Fruit fly (Drosophila melanogaster) whole organism, embryonic: ENCODE measurements around the gene Cp110.

ENCODE experiments used
- Asciz ChIP-seq: fragments of 200-800 bp; sonication (Bioruptor generic); optimal IDR thresholded peaks from 2 replicates; lab custom pipeline; 2017; ENCODE audit warnings: missing biosample characterization, mild to moderate bottlenecking, missing genetic modification characterization, missing genetic modification reagents
- B-H1 ChIP-seq: fragments of 200-800 bp; sonication (Bioruptor generic); IDR thresholded peaks from 3 replicates; pipeline ENCODE4 v1.3.6; 2022; ENCODE audit warnings: missing biosample characterization, missing genetic modification characterization
- Bgb ChIP-seq: fragments of 200-800 bp; sonication (Bioruptor generic); IDR thresholded peaks from 2 replicates; pipeline ENCODE4 v1.3.6; 2022; ENCODE audit warnings: missing biosample characterization, missing genetic modification characterization; ENCODE audit not compliant: partially characterized antibody
- CG10274 ChIP-seq: fragments of 200-800 bp; sonication (Bioruptor generic); optimal IDR thresholded peaks from 3 replicates; lab custom pipeline; 2017; ENCODE audit warnings: missing biosample characterization, mild to moderate bottlenecking, missing genetic modification characterization
- CG11093 ChIP-seq: fragments of 200-800 bp; sonication (Bioruptor generic); IDR thresholded peaks from 3 replicates; pipeline ENCODE4 v1.3.6; 2022; ENCODE audit warnings: missing biosample characterization, missing genetic modification characterization
- CG11247 ChIP-seq: fragments of 200-800 bp; sonication (Bioruptor generic); IDR thresholded peaks from 2 replicates; pipeline ENCODE4 v1.3.6; 2022; ENCODE audit warnings: missing biosample characterization, missing genetic modification characterization
- CG13624 ChIP-seq: fragments of 200-800 bp; sonication (Bioruptor generic); optimal IDR thresholded peaks from 2 replicates; lab custom pipeline; 2016; ENCODE audit warnings: missing biosample characterization, missing genetic modification characterization
- CG14014 ChIP-seq: fragments of 200-800 bp; sonication (Bioruptor generic); IDR thresholded peaks from 2 replicates; pipeline ENCODE4 v1.3.6; 2022; ENCODE audit warnings: missing biosample characterization, missing genetic modification characterization
- CG15514 ChIP-seq: fragments of 200-800 bp; sonication (Bioruptor generic); optimal IDR thresholded peaks from 3 replicates; lab custom pipeline; 2017; ENCODE audit warnings: missing biosample characterization, missing genetic modification characterization, mild to moderate bottlenecking, moderate library complexity, missing genetic modification reagents
- CG16779 ChIP-seq: fragments of 200-800 bp; sonication (Bioruptor generic); IDR thresholded peaks from 2 replicates; pipeline ENCODE4 v1.3.6; 2022; ENCODE audit warnings: missing biosample characterization, missing genetic modification characterization
- CG17361 ChIP-seq: fragments of 200-800 bp; sonication (Bioruptor generic); IDR thresholded peaks from 3 replicates; pipeline ENCODE4 v1.3.6; 2022; ENCODE audit warnings: missing biosample characterization, missing genetic modification characterization
- CG2199 ChIP-seq: fragments of 200-800 bp; sonication (Bioruptor generic); IDR thresholded peaks from 3 replicates; pipeline ENCODE4 v1.3.6; 2022; ENCODE audit warnings: missing biosample characterization, missing genetic modification characterization
- CG2678 ChIP-seq: fragments of 200-800 bp; sonication (Bioruptor generic); optimal IDR thresholded peaks from 3 replicates; lab custom pipeline; 2019; ENCODE audit warnings: missing biosample characterization, mild to moderate bottlenecking, missing genetic modification characterization, moderate library complexity
- CG3065 ChIP-seq: fragments of 200-800 bp; sonication (Bioruptor generic); optimal IDR thresholded peaks from 2 replicates; lab custom pipeline; 2016; ENCODE audit warnings: missing biosample characterization, missing genetic modification characterization
- CG32767 ChIP-seq: fragments of 200-800 bp; sonication (Bioruptor generic); IDR thresholded peaks from 2 replicates; pipeline ENCODE4 v1.3.6; 2022; ENCODE audit warnings: missing biosample characterization, missing genetic modification characterization
- CG32772 ChIP-seq: fragments of 200-800 bp; sonication (Bioruptor generic); IDR thresholded peaks from 2 replicates; pipeline ENCODE4 v1.3.6; 2022; ENCODE audit warnings: missing biosample characterization, missing genetic modification characterization
- CG34422 ChIP-seq: fragments of 200-800 bp; sonication (Bioruptor generic); IDR thresholded peaks from 3 replicates; pipeline ENCODE4 v1.3.6; 2022; ENCODE audit warnings: missing biosample characterization, missing genetic modification characterization
- CG6854 ChIP-seq: fragments of 200-800 bp; sonication (Bioruptor generic); optimal IDR thresholded peaks from 3 replicates; lab custom pipeline; 2017; ENCODE audit warnings: missing biosample characterization, mild to moderate bottlenecking, missing genetic modification characterization
- CG7556 ChIP-seq: fragments of 200-800 bp; sonication (Bioruptor generic); optimal IDR thresholded peaks from 2 replicates; lab custom pipeline; 2017; ENCODE audit warnings: missing biosample characterization, mild to moderate bottlenecking, missing genetic modification characterization
- CG7745 ChIP-seq: fragments of 200-800 bp; sonication (Bioruptor generic); optimal IDR thresholded peaks from 2 replicates; lab custom pipeline; 2018; ENCODE audit warnings: missing biosample characterization, mild to moderate bottlenecking, missing genetic modification characterization, moderate library complexity
- CHES-1-like ChIP-seq: fragments of 200-800 bp; sonication (Bioruptor generic); optimal IDR thresholded peaks from 2 replicates; lab custom pipeline; 2016; ENCODE audit warnings: missing biosample characterization, missing genetic modification characterization
- CrebB ChIP-seq: fragments of 200-800 bp; sonication (Bioruptor generic); optimal IDR thresholded peaks from 3 replicates; lab custom pipeline; 2018; ENCODE audit warnings: missing biosample characterization, mild to moderate bottlenecking, missing genetic modification characterization
- E2f2 ChIP-seq: fragments of 200-800 bp; sonication (Bioruptor generic); IDR thresholded peaks from 2 replicates; pipeline ENCODE4 v1.3.6; 2022; ENCODE audit warnings: missing biosample characterization, missing genetic modification characterization
- GATAe ChIP-seq: fragments of 200-800 bp; sonication (Bioruptor generic); conservative IDR thresholded peaks from 2 replicates; pipeline ENCODE4 v1.3.6; 2022; ENCODE audit warnings: missing biosample characterization, missing genetic modification characterization
- Gsc ChIP-seq: fragments of 200-800 bp; sonication (Bioruptor generic); IDR thresholded peaks from 2 replicates; pipeline ENCODE4 v1.3.6; 2022; ENCODE audit warnings: missing biosample characterization, missing genetic modification characterization
- HLH3B ChIP-seq: fragments of 200-800 bp; sonication (Bioruptor generic); IDR thresholded peaks from 2 replicates; pipeline ENCODE4 v1.3.6; 2022; ENCODE audit warnings: missing biosample characterization, missing genetic modification characterization
- Kr ChIP-seq: fragments of 200-800 bp; sonication (Bioruptor generic); optimal IDR thresholded peaks from 2 replicates; lab custom pipeline; 2017; ENCODE audit warnings: missing biosample characterization, mild to moderate bottlenecking, missing genetic modification characterization
- MESR4 ChIP-seq: fragments of 200-800 bp; sonication (Bioruptor generic); optimal IDR thresholded peaks from 2 replicates; lab custom pipeline; 2018; ENCODE audit warnings: missing biosample characterization, mild to moderate bottlenecking, missing genetic modification characterization, moderate library complexity
- NC2α ChIP-seq: fragments of 200-800 bp; sonication (Bioruptor generic); optimal IDR thresholded peaks from 2 replicates; lab custom pipeline; 2016; ENCODE audit warnings: missing biosample characterization, missing genetic modification characterization
- Oli ChIP-seq: fragments of 200-800 bp; sonication (Bioruptor generic); optimal IDR thresholded peaks from 2 replicates; lab custom pipeline; 2018; ENCODE audit warnings: missing biosample characterization, mild to moderate bottlenecking, missing genetic modification characterization, moderate library complexity
- Rfx ChIP-seq: fragments of 200-800 bp; sonication (Bioruptor generic); IDR thresholded peaks from 2 replicates; pipeline ENCODE4 v1.3.6; 2022; ENCODE audit warnings: missing biosample characterization, missing genetic modification characterization
- Scr ChIP-seq: fragments of 200-800 bp; sonication (Bioruptor generic); IDR thresholded peaks from 2 replicates; pipeline ENCODE4 v1.3.6; 2022; ENCODE audit warnings: missing biosample characterization, missing genetic modification characterization; ENCODE audit not compliant: partially characterized antibody
- Ssrp ChIP-seq: fragments of 200-800 bp; sonication (Bioruptor generic); optimal IDR thresholded peaks from 2 replicates; lab custom pipeline; 2018; ENCODE audit warnings: missing biosample characterization, mild to moderate bottlenecking, missing genetic modification characterization, moderate library complexity
- ato ChIP-seq: fragments of 200-800 bp; sonication (Bioruptor generic); IDR thresholded peaks from 2 replicates; pipeline ENCODE4 v1.3.6; 2022; ENCODE audit warnings: missing biosample characterization, missing genetic modification characterization; ENCODE audit not compliant: partially characterized antibody
- bigmax ChIP-seq: fragments of 200-800 bp; sonication (Bioruptor generic); optimal IDR thresholded peaks from 2 replicates; lab custom pipeline; 2018; ENCODE audit warnings: missing biosample characterization, mild to moderate bottlenecking, missing genetic modification characterization
- bsh ChIP-seq, 2 experiments: fragments of 200-800 bp; sonication (Bioruptor generic); optimal IDR thresholded peaks; 2 replicates each; lab custom pipeline; 2017 to 2018; ENCODE audit warnings: mild to moderate bottlenecking in 2 of 2, missing biosample characterization in 2 of 2, missing genetic modification characterization in 2 of 2, moderate library complexity in 1 of 2
- crc ChIP-seq: fragments of 200-800 bp; sonication (Bioruptor generic); optimal IDR thresholded peaks from 2 replicates; lab custom pipeline; 2016; ENCODE audit warnings: missing biosample characterization, missing genetic modification characterization
- dm ChIP-seq: fragments of 200-800 bp; sonication (Bioruptor generic); optimal IDR thresholded peaks from 3 replicates; lab custom pipeline; 2016; ENCODE audit warnings: missing biosample characterization, missing genetic modification characterization
- emc ChIP-seq: fragments of 200-800 bp; sonication (Bioruptor generic); optimal IDR thresholded peaks from 2 replicates; lab custom pipeline; 2016; ENCODE audit warnings: missing biosample characterization, missing genetic modification characterization
- grau ChIP-seq: fragments of 200-800 bp; optimal IDR thresholded peaks from 3 replicates; lab custom pipeline; 2019; ENCODE audit warnings: missing biosample characterization, mild to moderate bottlenecking, missing genetic modification characterization, moderate library complexity
- gsb ChIP-seq: fragments of 200-800 bp; sonication (Bioruptor generic); IDR thresholded peaks from 2 replicates; pipeline ENCODE4 v1.3.6; 2022; ENCODE audit warnings: missing biosample characterization, missing genetic modification characterization
- ind ChIP-seq: fragments of 200-800 bp; sonication (Bioruptor generic); optimal IDR thresholded peaks from 3 replicates; lab custom pipeline; 2016; ENCODE audit warnings: missing biosample characterization, missing genetic modification characterization
- klu ChIP-seq: fragments of 200-800 bp; sonication (Bioruptor generic); IDR thresholded peaks from 2 replicates; pipeline ENCODE4 v1.3.6; 2022; ENCODE audit warnings: missing biosample characterization, missing genetic modification characterization
- nerfin-1 ChIP-seq: fragments of 200-800 bp; sonication (Bioruptor generic); optimal IDR thresholded peaks from 3 replicates; lab custom pipeline; 2019; ENCODE audit warnings: missing biosample characterization, mild to moderate bottlenecking, missing genetic modification characterization, moderate library complexity
- seq ChIP-seq: fragments of 200-800 bp; sonication (Bioruptor generic); IDR thresholded peaks from 2 replicates; pipeline ENCODE4 v1.3.6; 2022; ENCODE audit warnings: missing biosample characterization, missing genetic modification characterization
- ssp ChIP-seq: fragments of 200-800 bp; sonication (Bioruptor generic); IDR thresholded peaks from 2 replicates; pipeline ENCODE4 v1.3.6; 2022; ENCODE audit warnings: missing biosample characterization, missing genetic modification characterization
- trem ChIP-seq: fragments of 200-800 bp; optimal IDR thresholded peaks from 3 replicates; lab custom pipeline; 2019; ENCODE audit warnings: missing biosample characterization, mild to moderate bottlenecking, missing genetic modification characterization, moderate library complexity
- unc-4 ChIP-seq: fragments of 200-800 bp; sonication (Bioruptor generic); IDR thresholded peaks from 2 replicates; pipeline ENCODE4 v1.3.6; 2022; ENCODE audit warnings: missing biosample characterization, missing genetic modification characterization; ENCODE audit not compliant: partially characterized antibody
- usp ChIP-seq: fragments of >200 bp; optimal IDR thresholded peaks from 2 replicates; lab custom pipeline; 2017; ENCODE audit warnings: missing biosample characterization, missing genetic modification characterization
- zf30C ChIP-seq: fragments of 200-800 bp; sonication (Bioruptor generic); optimal IDR thresholded peaks from 3 replicates; lab custom pipeline; 2018; ENCODE audit warnings: missing biosample characterization, mild to moderate bottlenecking, missing genetic modification characterization

Gene Cp110

DNA sequence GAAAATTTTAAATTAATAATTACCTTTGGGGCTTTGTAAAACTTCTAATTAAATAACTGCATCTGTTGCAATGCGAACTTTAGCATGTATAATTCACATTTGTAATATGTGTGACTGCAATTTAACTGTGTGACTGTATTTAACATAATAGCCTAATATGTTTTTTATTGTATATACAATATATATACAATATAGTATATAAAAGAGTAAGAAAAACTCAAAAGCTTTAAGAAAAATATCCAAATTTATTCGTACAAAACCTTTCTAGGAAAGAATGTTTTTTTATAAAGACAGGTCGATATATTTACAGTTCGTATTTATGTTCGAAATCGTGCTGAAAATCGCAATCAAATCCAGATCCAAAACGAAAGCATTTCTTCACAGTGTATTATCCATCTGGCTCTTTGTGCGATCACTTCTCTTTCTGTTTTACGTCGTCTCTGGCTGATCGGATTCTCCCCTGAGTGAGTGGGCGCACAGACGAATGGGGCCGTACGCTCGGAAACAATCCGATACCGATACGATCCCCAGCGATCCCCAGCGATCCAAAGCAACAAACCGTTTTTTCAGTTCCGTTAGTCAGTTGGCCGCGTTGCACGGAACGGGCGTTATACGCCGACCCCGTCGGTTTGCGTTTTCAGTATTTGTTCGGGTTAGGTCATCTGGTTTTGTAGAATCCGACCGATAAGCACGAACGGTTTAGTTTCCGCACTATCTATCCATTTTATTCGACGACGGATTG, 9.3 kb downstream of the Cp110 start (continued):
- TF ChIP-seq E2f2 (GFP tag; lab: Robert Waterston, UW) (no peak), Oli (tag; lab: Kevin White, UChicago) (peak; percentile 84), nerfin-1 (tag; lab: Kevin White, UChicago) (no peak), CG13624 (no peak), bigmax (no peak), Asciz (GFP tag; lab: Kevin White, UChicago) (peak; percentile 47), klu (GFP tag; lab: Robert Waterston, UW) (no peak; the same call in 1 of the 2 replicates), CG11093 (GFP tag; lab: Robert Waterston, UW) (no peak), Ssrp (peak; percentile 71), crc (no peak), Rfx (GFP tag; lab: Robert Waterston, UW) (peak; percentile 43), Bgb (GFP tag; lab: Robert Waterston, UW) (peak; percentile 23; the same call in 1 of the 2 replicates), zf30C (peak; percentile 53), NC2α (GFP tag; lab: Kevin White, UChicago) (no peak), ato (GFP tag; lab: Robert Waterston, UW) (no peak), Scr (GFP tag; lab: Robert Waterston, UW) (no peak), CG7745 (tag; lab: Kevin White, UChicago) (no peak), trem (no peak), CG11247 (GFP tag; lab: Robert Waterston, UW) (0 out of 2 replicates have a peak, but pooled peaks have one; percentile 8), ssp (GFP tag; lab: Robert Waterston, UW) (0 out of 2 replicates have a peak, but pooled peaks have one; percentile 12), grau (tag; lab: Kevin White, UChicago) (peak; percentile 78), CG14014 (GFP tag; lab: Robert Waterston, UW) (no peak), B-H1 (GFP tag; lab: Robert Waterston, UW) (no peak), ind (peak; percentile 59), seq (GFP tag; lab: Robert Waterston, UW) (no peak), CG16779 (GFP tag; lab: Robert Waterston, UW) (no peak), CG6854 (peak; percentile 31), GATAe (GFP tag; lab: Robert Waterston, UW) (no peak), usp (GFP tag; lab: Kevin White, UChicago) (no peak), dm (GFP tag; lab: Kevin White, UChicago) (no peak), CG34422 (no peak), HLH3B (GFP tag; lab: Robert Waterston, UW) (no peak; the same call in 1 of the 2 replicates), CG3065 (GFP tag; lab: Kevin White, UChicago) (no peak), CG32767 (GFP tag; lab: Robert Waterston, UW) (no peak), CG15514 (GFP tag; lab: Kevin White, UChicago) (peak; percentile 2), CG7556 (GFP tag; lab: Kevin White, UChicago) (peak; percentile 89), bsh (GFP tag; optimal IDR thresholded peaks at IDR 0.05; lab: Kevin White, UChicago) (peak in 1 of 2 experiments; percentile 51), CHES-1-like (GFP tag; lab: Kevin White, UChicago) (no peak), CG2199 (GFP tag; lab: Robert Waterston, UW) (peak; percentile 96), CG10274 (peak; percentile 42), Gsc (no peak), CrebB (tag; lab: Kevin White, UChicago) (no peak), CG17361 (GFP tag; lab: Robert Waterston, UW) (peak; percentile 79), CG2678 (tag; lab: Kevin White, UChicago) (peak; percentile 86), unc-4 (no peak), gsb (GFP tag; lab: Robert Waterston, UW) (no peak), emc (GFP tag; lab: Kevin White, UChicago) (no peak), CG32772 (GFP tag; lab: Robert Waterston, UW) (no peak), Kr (GFP tag; lab: Kevin White, UChicago) (no peak), MESR4 (GFP tag; lab: Kevin White, UChicago) (no peak)
